Fruit fly (Drosophila melanogaster) whole organism, embryonic: ENCODE data around the gene Idgf3.

ENCODE experiments used
- Adf1 ChIP-seq: fragments of 200-800 bp; sonication (Bioruptor generic); IDR thresholded peaks from 2 replicates; pipeline ENCODE4 v1.3.6; 2022; ENCODE audit warnings: missing biosample characterization, missing genetic modification characterization
- Aef1 ChIP-seq: fragments of 200-800 bp; sonication (Bioruptor generic); IDR thresholded peaks from 3 replicates; pipeline ENCODE4 v1.3.6; 2022; ENCODE audit warnings: missing biosample characterization, missing genetic modification characterization
- Asciz ChIP-seq: fragments of 200-800 bp; sonication (Bioruptor generic); optimal IDR thresholded peaks from 2 replicates; lab custom pipeline; 2017; ENCODE audit warnings: missing biosample characterization, mild to moderate bottlenecking, missing genetic modification characterization, missing genetic modification reagents
- B-H2 ChIP-seq: fragments of 200-800 bp; sonication (Bioruptor generic); optimal IDR thresholded peaks from 2 replicates; lab custom pipeline; 2018; ENCODE audit warnings: missing biosample characterization, mild to moderate bottlenecking, missing genetic modification characterization
- Bdp1 ChIP-seq: fragments of 200-800 bp; sonication (Bioruptor generic); optimal IDR thresholded peaks from 3 replicates; lab custom pipeline; 2016; ENCODE audit warnings: missing biosample characterization, missing genetic modification characterization
- Bteb2 ChIP-seq: fragments of 200-800 bp; sonication (Bioruptor generic); optimal IDR thresholded peaks from 2 replicates; lab custom pipeline; 2016; ENCODE audit warnings: missing biosample characterization, missing genetic modification characterization
- CG10147 ChIP-seq: fragments of 200-800 bp; sonication (Bioruptor generic); optimal IDR thresholded peaks from 2 replicates; lab custom pipeline; 2019; ENCODE audit warnings: missing biosample characterization, mild to moderate bottlenecking, missing genetic modification characterization, moderate library complexity
- CG10209 ChIP-seq: fragments of 200-800 bp; sonication (Bioruptor generic); optimal IDR thresholded peaks from 3 replicates; lab custom pipeline; 2017; ENCODE audit warnings: missing biosample characterization, mild to moderate bottlenecking, missing genetic modification characterization, missing genetic modification reagents
- CG10565 ChIP-seq: fragments of 200-800 bp; sonication (Bioruptor generic); optimal IDR thresholded peaks from 3 replicates; lab custom pipeline; 2016; ENCODE audit warnings: missing biosample characterization, mild to moderate bottlenecking, missing genetic modification characterization
- CG1529 ChIP-seq: fragments of 200-800 bp; sonication (Bioruptor generic); optimal IDR thresholded peaks from 3 replicates; lab custom pipeline; 2018; ENCODE audit warnings: missing biosample characterization, missing genetic modification characterization
- CG17186 ChIP-seq: fragments of 200-800 bp; sonication (Bioruptor generic); optimal IDR thresholded peaks from 3 replicates; lab custom pipeline; 2017; ENCODE audit warnings: missing biosample characterization, missing genetic modification reagents, missing genetic modification characterization
- CG17361 ChIP-seq: fragments of 200-800 bp; sonication (Bioruptor generic); IDR thresholded peaks from 3 replicates; pipeline ENCODE4 v1.3.6; 2022; ENCODE audit warnings: missing biosample characterization, missing genetic modification characterization
- CG18476 ChIP-seq: fragments of 200-800 bp; sonication (Bioruptor generic); optimal IDR thresholded peaks from 2 replicates; lab custom pipeline; 2016; ENCODE audit warnings: missing biosample characterization, mild to moderate bottlenecking, missing genetic modification characterization
- CG31388 ChIP-seq: fragments of 200-800 bp; sonication (Bioruptor generic); optimal IDR thresholded peaks from 2 replicates; lab custom pipeline; 2016; ENCODE audit warnings: missing biosample characterization, missing genetic modification characterization
- CG32767 ChIP-seq: fragments of 200-800 bp; sonication (Bioruptor generic); IDR thresholded peaks from 2 replicates; pipeline ENCODE4 v1.3.6; 2022; ENCODE audit warnings: missing biosample characterization, missing genetic modification characterization
- CG34224 ChIP-seq: fragments of 200-800 bp; sonication (Bioruptor generic); IDR thresholded peaks from 3 replicates; pipeline ENCODE4 v1.3.6; 2022; ENCODE audit warnings: missing biosample characterization, missing genetic modification characterization; ENCODE audit not compliant: partially characterized antibody
- CG6791 ChIP-seq: fragments of 200-800 bp; sonication (Bioruptor generic); IDR thresholded peaks from 3 replicates; pipeline ENCODE4 v1.3.6; 2022; ENCODE audit warnings: missing biosample characterization, missing genetic modification characterization; ENCODE audit not compliant: partially characterized antibody
- D ChIP-seq, 2 experiments: fragments of 200-800 bp in 1 of 2; fragments of >200 bp in 1 of 2; sonication (Bioruptor generic) in 1 of 2; optimal IDR thresholded peaks; 2 replicates in 1 of 2; 3 replicates in 1 of 2; lab custom pipeline; 2017; ENCODE audit warnings: mild to moderate bottlenecking in 1 of 2, missing biosample characterization in 1 of 2, missing genetic modification characterization in 1 of 2, missing genetic modification reagents in 1 of 2
- Dfd ChIP-seq, 2 experiments: fragments of >200 bp; optimal IDR thresholded peaks; 2 replicates each; lab custom pipeline; 2017; ENCODE audit warnings: missing biosample characterization in 2 of 2, missing genetic modification characterization in 2 of 2
- Dp ChIP-seq: fragments of 200-800 bp; sonication (Bioruptor generic); optimal IDR thresholded peaks from 2 replicates; lab custom pipeline; 2018; ENCODE audit warnings: missing biosample characterization, mild to moderate bottlenecking, missing genetic modification characterization, moderate library complexity
- Lpt ChIP-seq: fragments of >200 bp; optimal IDR thresholded peaks from 2 replicates; lab custom pipeline; 2018; ENCODE audit warnings: missing biosample characterization, missing genetic modification characterization
- NC2β ChIP-seq: fragments of 200-800 bp; sonication (Bioruptor generic); optimal IDR thresholded peaks from 2 replicates; lab custom pipeline; 2016; ENCODE audit warnings: missing biosample characterization, missing genetic modification characterization
- Opbp ChIP-seq: fragments of 200-800 bp; sonication (Bioruptor generic); IDR thresholded peaks from 3 replicates; pipeline ENCODE4 v1.3.6; 2022; ENCODE audit warnings: missing biosample characterization, missing genetic modification characterization; ENCODE audit not compliant: partially characterized antibody
- Scr ChIP-seq: fragments of 200-800 bp; sonication (Bioruptor generic); IDR thresholded peaks from 2 replicates; pipeline ENCODE4 v1.3.6; 2022; ENCODE audit warnings: missing biosample characterization, missing genetic modification characterization; ENCODE audit not compliant: partially characterized antibody
- Sox102F ChIP-seq: fragments of 200-800 bp; sonication (Bioruptor generic); optimal IDR thresholded peaks from 2 replicates; lab custom pipeline; 2018; ENCODE audit warnings: missing biosample characterization, mild to moderate bottlenecking, missing genetic modification characterization, moderate library complexity
- YL-1 ChIP-seq: fragments of 200-800 bp; sonication (Bioruptor generic); optimal IDR thresholded peaks from 3 replicates; lab custom pipeline; 2017; ENCODE audit warnings: missing biosample characterization, mild to moderate bottlenecking, missing genetic modification characterization
- ac ChIP-seq: fragments of 200-800 bp; sonication (Bioruptor generic); optimal IDR thresholded peaks from 3 replicates; lab custom pipeline; 2017; ENCODE audit warnings: missing biosample characterization, mild to moderate bottlenecking, missing genetic modification characterization
- bab2 ChIP-seq: fragments of 200-800 bp; sonication (Bioruptor generic); optimal IDR thresholded peaks from 2 replicates; lab custom pipeline; 2016; ENCODE audit warnings: missing biosample characterization, missing genetic modification characterization
- bigmax ChIP-seq: fragments of 200-800 bp; sonication (Bioruptor generic); optimal IDR thresholded peaks from 2 replicates; lab custom pipeline; 2018; ENCODE audit warnings: missing biosample characterization, mild to moderate bottlenecking, missing genetic modification characterization
- chif ChIP-seq, 2 experiments: fragments of 200-800 bp; sonication (Bioruptor generic); optimal IDR thresholded peaks; 3 replicates each; lab custom pipeline; 2016; ENCODE audit warnings: missing biosample characterization in 2 of 2, missing genetic modification characterization in 2 of 2
- dan ChIP-seq: fragments of 200-800 bp; sonication (Bioruptor generic); IDR thresholded peaks from 2 replicates; pipeline ENCODE4 v1.3.6; 2022; ENCODE audit warnings: missing biosample characterization, missing genetic modification characterization
- exex ChIP-seq: fragments of 200-800 bp; sonication (Bioruptor generic); optimal IDR thresholded peaks from 4 replicates; lab custom pipeline; 2018; ENCODE audit warnings: missing biosample characterization, mild to moderate bottlenecking, missing genetic modification characterization, moderate library complexity
- ftz-f1 ChIP-seq: fragments of 200-800 bp; sonication (Bioruptor generic); optimal IDR thresholded peaks from 2 replicates; lab custom pipeline; 2016; ENCODE audit warnings: missing biosample characterization, missing genetic modification characterization
- hb ChIP-seq: fragments of 200-800 bp; sonication (Bioruptor generic); IDR thresholded peaks from 3 replicates; pipeline ENCODE4 v1.3.6; 2022; ENCODE audit warnings: missing biosample characterization, missing genetic modification characterization; ENCODE audit not compliant: partially characterized antibody
- ken ChIP-seq: fragments of 200-800 bp; sonication (Bioruptor generic); IDR thresholded peaks from 3 replicates; pipeline ENCODE4 v1.3.6; 2022; ENCODE audit warnings: missing biosample characterization, missing genetic modification characterization
- lmd ChIP-seq: fragments of 200-800 bp; sonication (Bioruptor generic); IDR thresholded peaks from 2 replicates; pipeline ENCODE4 v1.3.6; 2022; ENCODE audit warnings: missing biosample characterization, missing genetic modification characterization
- luna ChIP-seq: fragments of 200-800 bp; sonication (Bioruptor generic); optimal IDR thresholded peaks from 2 replicates; lab custom pipeline; 2016; ENCODE audit warnings: missing biosample characterization, missing genetic modification characterization
- maf-S ChIP-seq: fragments of 200-800 bp; sonication (Bioruptor generic); optimal IDR thresholded peaks from 2 replicates; lab custom pipeline; 2016; ENCODE audit warnings: missing biosample characterization, missing genetic modification characterization
- mam ChIP-seq: fragments of 200-800 bp; sonication (Bioruptor generic); optimal IDR thresholded peaks from 3 replicates; lab custom pipeline; 2016; ENCODE audit warnings: missing biosample characterization, missing genetic modification characterization
- nom ChIP-seq: fragments of 200-800 bp; sonication (Bioruptor generic); optimal IDR thresholded peaks from 2 replicates; lab custom pipeline; 2017; ENCODE audit warnings: missing biosample characterization, missing genetic modification characterization, mild to moderate bottlenecking, moderate library complexity, missing genetic modification reagents
- pfk ChIP-seq: fragments of 200-800 bp; sonication (Bioruptor generic); optimal IDR thresholded peaks from 2 replicates; lab custom pipeline; 2018; ENCODE audit warnings: missing biosample characterization, mild to moderate bottlenecking, missing genetic modification characterization, moderate library complexity
- schlank ChIP-seq: fragments of 200-800 bp; sonication (Bioruptor generic); optimal IDR thresholded peaks from 2 replicates; lab custom pipeline; 2018; ENCODE audit warnings: missing biosample characterization, mild to moderate bottlenecking, missing genetic modification characterization
- sim ChIP-seq: fragments of 200-800 bp; sonication (Bioruptor generic); IDR thresholded peaks from 2 replicates; pipeline ENCODE4 v1.3.6; 2022; ENCODE audit warnings: missing biosample characterization, missing genetic modification characterization
- slbo ChIP-seq: fragments of 200-800 bp; sonication (Bioruptor generic); IDR thresholded peaks from 2 replicates; pipeline ENCODE4 v1.3.6; 2022; ENCODE audit warnings: missing biosample characterization, missing genetic modification characterization
- sob ChIP-seq: fragments of 200-800 bp; sonication (Bioruptor generic); IDR thresholded peaks from 2 replicates; pipeline ENCODE4 v1.3.6; 2022; ENCODE audit warnings: missing biosample characterization, missing genetic modification characterization
- sr ChIP-seq: fragments of 200-800 bp; sonication (Bioruptor generic); IDR thresholded peaks from 3 replicates; pipeline ENCODE4 v1.3.6; 2022; ENCODE audit warnings: missing biosample characterization, missing genetic modification characterization
- tll ChIP-seq, 2 experiments: fragments of 200-800 bp in 1 of 2; fragments of >200 bp in 1 of 2; sonication (Bioruptor generic) in 1 of 2; optimal IDR thresholded peaks; 2 replicates each; lab custom pipeline; 2017 to 2019; ENCODE audit warnings: missing biosample characterization in 2 of 2, missing genetic modification characterization in 2 of 2, mild to moderate bottlenecking in 1 of 2, moderate library complexity in 1 of 2
- trh ChIP-seq: fragments of 200-800 bp; sonication (Bioruptor generic); optimal IDR thresholded peaks from 2 replicates; lab custom pipeline; 2016; ENCODE audit warnings: missing biosample characterization, missing genetic modification characterization
- yki ChIP-seq: fragments of >200 bp; optimal IDR thresholded peaks from 3 replicates; lab custom pipeline; 2018

Idgf3 gene

dm6 chr2L:16486001-16486793, 35.5 kb downstream of the Idgf3 start (continued):
- TF ChIP-seq mam (GFP tag; lab: Kevin White, UChicago) (no peak), hb (GFP tag; lab: Robert Waterston, UW) (no peak), CG31388 (GFP tag; lab: Kevin White, UChicago) (no peak), sr (GFP tag; lab: Robert Waterston, UW) (peak; percentile 74; the same call in 2 of the 3 replicates), Scr (GFP tag; lab: Robert Waterston, UW) (no peak), luna (GFP tag; lab: Kevin White, UChicago) (no peak), CG17361 (GFP tag; lab: Robert Waterston, UW) (peak; percentile 32; the same call in 1 of the 3 replicates), slbo (peak; percentile 62), CG18476 (GFP tag; lab: Kevin White, UChicago) (no peak), CG1529 (GFP tag; lab: Kevin White, UChicago) (no peak), CG32767 (GFP tag; lab: Robert Waterston, UW) (no peak), yki (lab: Kevin White, UChicago) (no peak), pfk (GFP tag; lab: Kevin White, UChicago) (peak; percentile 98), schlank (tag; lab: Kevin White, UChicago) (no peak), Sox102F (GFP tag; lab: Kevin White, UChicago) (no peak), sob (GFP tag; lab: Robert Waterston, UW) (peak; percentile 61), nom (GFP tag; lab: Kevin White, UChicago) (no peak), chif (GFP tag; optimal IDR thresholded peaks at IDR 0.05; lab: Kevin White, UChicago) (peak; percentile 35 to 38), lmd (GFP tag; lab: Robert Waterston, UW) (no peak), B-H2 (GFP tag; lab: Kevin White, UChicago) (no peak), Bdp1 (GFP tag; lab: Kevin White, UChicago) (no peak), maf-S (GFP tag; lab: Kevin White, UChicago) (peak; percentile 0), CG6791 (GFP tag; lab: Robert Waterston, UW) (no peak), Bteb2 (GFP tag; lab: Kevin White, UChicago) (peak; percentile 11), CG10209 (GFP tag; lab: Kevin White, UChicago) (peak; percentile 42), exex (no peak), D (optimal IDR thresholded peaks at IDR 0.05; lab: Kevin White, UChicago) (peak; percentile 84), D (GFP tag; optimal IDR thresholded peaks at IDR 0.05; lab: Kevin White, UChicago) (peak; percentile 53), bigmax (no peak), Dp (GFP tag; lab: Kevin White, UChicago) (no peak), YL-1 (GFP tag; lab: Kevin White, UChicago) (no peak), Dfd (GFP tag; optimal IDR thresholded peaks at IDR 0.05; lab: Kevin White, UChicago) (no peak), ken (GFP tag; lab: Robert Waterston, UW) (no peak), NC2β (GFP tag; lab: Kevin White, UChicago) (peak; percentile 58), CG34224 (GFP tag; lab: Robert Waterston, UW) (no peak), Asciz (GFP tag; lab: Kevin White, UChicago) (peak; percentile 45), Aef1 (GFP tag; lab: Robert Waterston, UW) (no peak), Opbp (GFP tag; lab: Robert Waterston, UW) (no peak), Lpt (no peak), CG17186 (GFP tag; lab: Kevin White, UChicago) (no peak), sim (0 out of 2 replicates have a peak, but pooled peaks have one; percentile 37), trh (no peak), CG10565 (GFP tag; lab: Kevin White, UChicago) (no peak), bab2 (GFP tag; lab: Kevin White, UChicago) (peak; percentile 39), CG10147 (no peak), ac (GFP tag; lab: Kevin White, UChicago) (peak; percentile 50), Adf1 (GFP tag; lab: Robert Waterston, UW) (peak; percentile 93), dan (no peak), tll (GFP tag; optimal IDR thresholded peaks at IDR 0.05; lab: Kevin White, UChicago) (peak in 1 of 2 experiments; percentile 68), ftz-f1 (GFP tag; lab: Kevin White, UChicago) (no peak)
